Fruit fly (Drosophila melanogaster): Measurements from ENCODE around the gene CG7341.
A peak's percentile ranks its signal among the peaks of the same experiment; 100 is the strongest.

CG7341 gene

dm6 chr3L:18101421-18101996, 11.2 kb upstream of the CG7341 start (continued):
- TF ChIP-seq sens (GFP tag), result peak; percentile 86
- TF ChIP-seq unpg (GFP tag; optimal IDR thresholded peaks at IDR 0.05), result peak; percentile 29
- no peak for TF ChIP-seq MESR4 (GFP tag; optimal IDR thresholded peaks at IDR 0.05)
- TF ChIP-seq ttk (GFP tag; IDR thresholded peaks at IDR 0.05), result 0 out of 2 replicates have a peak, but pooled peaks have one; percentile 4
- no peak for TF ChIP-seq CG1647 (GFP tag; optimal IDR thresholded peaks at IDR 0.05)
- TF ChIP-seq pros (GFP tag; optimal IDR thresholded peaks at IDR 0.05), result peak; percentile 13
- TF ChIP-seq CG8388 (GFP tag; optimal IDR thresholded peaks at IDR 0.05), result peak; percentile 26
- peak; percentile 6 for TF ChIP-seq run (tag; optimal IDR thresholded peaks at IDR 0.05)
- TF ChIP-seq prd (optimal IDR thresholded peaks at IDR 0.05), result no peak
- 0 out of 3 replicates have a peak, but pooled peaks have one; percentile 35 for TF ChIP-seq prd (GFP tag; IDR thresholded peaks at IDR 0.05)
- peak; percentile 22 for TF ChIP-seq Ssrp (tag; optimal IDR thresholded peaks at IDR 0.05)
- 0 out of 3 replicates have a peak, but pooled peaks have one; percentile 40 for TF ChIP-seq ci (GFP tag; IDR thresholded peaks at IDR 0.05)
- peak; percentile 27 for TF ChIP-seq dmrt99B (tag; optimal IDR thresholded peaks at IDR 0.05)
- TF ChIP-seq gem (tag; optimal IDR thresholded peaks at IDR 0.05), result peak; percentile 45
- peak in 1 of 2 experiments; percentile 70 for TF ChIP-seq eve (GFP tag; optimal IDR thresholded peaks at IDR 0.05)
- 0 out of 2 replicates have a peak, but pooled peaks have one; percentile 12 for TF ChIP-seq CG11696 (GFP tag; IDR thresholded peaks at IDR 0.05)
- peak; percentile 15 for TF ChIP-seq CG17359 (tag; optimal IDR thresholded peaks at IDR 0.05)
- TF ChIP-seq MBD-R2 (GFP tag; IDR thresholded peaks at IDR 0.05), result no peak
- peak; percentile 34 for TF ChIP-seq oc (tag; optimal IDR thresholded peaks at IDR 0.05)
- TF ChIP-seq ewg (GFP tag; optimal IDR thresholded peaks at IDR 0.05), result peak; percentile 15
- TF ChIP-seq chinmo (GFP tag; IDR thresholded peaks at IDR 0.05; ENCODE audit: partially characterized antibody), result 0 out of 4 replicates have a peak, but pooled peaks have one; percentile 27

- TF ChIP-seq Hr51 (GFP tag; optimal IDR thresholded peaks at IDR 0.05) (peak in 1 of 2 experiments; percentile 27), grau (tag; optimal IDR thresholded peaks at IDR 0.05) (peak; percentile 49), slou (GFP tag; optimal IDR thresholded peaks at IDR 0.05) (no peak), dmrt99B (tag; optimal IDR thresholded peaks at IDR 0.05) (peak; percentile 50), tap (tag; optimal IDR thresholded peaks at IDR 0.05) (peak; percentile 37), CG14710 (tag; optimal IDR thresholded peaks at IDR 0.05) (peak; percentile 79), CG12391 (tag; optimal IDR thresholded peaks at IDR 0.05) (peak; percentile 56), kni (GFP tag; optimal IDR thresholded peaks at IDR 0.05) (peak; percentile 76), CG4360 (GFP tag; IDR thresholded peaks at IDR 0.05) (peak; percentile 32; the same call in 1 of the 2 replicates), CG1233 (GFP tag; optimal IDR thresholded peaks at IDR 0.05) (peak; percentile 9), bcd (GFP tag; optimal IDR thresholded peaks at IDR 0.05) (peak; percentile 4), CoRest (tag; optimal IDR thresholded peaks at IDR 0.05) (peak; percentile 59), CG4424 (GFP tag; optimal IDR thresholded peaks at IDR 0.05) (peak; percentile 25), cg (GFP tag; optimal IDR thresholded peaks at IDR 0.05) (peak; percentile 39), sna (GFP tag; IDR thresholded peaks at IDR 0.05; ENCODE audit: partially characterized antibody) (no peak), CG7556 (GFP tag; optimal IDR thresholded peaks at IDR 0.05) (peak; percentile 51), Drgx (GFP tag; IDR thresholded peaks at IDR 0.05) (no peak), ttk (GFP tag; IDR thresholded peaks at IDR 0.05) (no peak), CG33557 (GFP tag; optimal IDR thresholded peaks at IDR 0.05) (peak; percentile 30), gcm (GFP tag; optimal IDR thresholded peaks at IDR 0.05) (peak; percentile 38), CG8388 (GFP tag; optimal IDR thresholded peaks at IDR 0.05) (peak; percentile 72), row (GFP tag; IDR thresholded peaks at IDR 0.05) (peak; percentile 47), vfl (GFP tag; optimal IDR thresholded peaks at IDR 0.05) (no peak), unpg (GFP tag; optimal IDR thresholded peaks at IDR 0.05) (peak; percentile 47), Eip74EF (GFP tag; optimal IDR thresholded peaks at IDR 0.05) (peak in 1 of 2 experiments; percentile 9), az2 (GFP tag; optimal IDR thresholded peaks at IDR 0.05) (peak; percentile 1), HmgD (GFP tag; optimal IDR thresholded peaks at IDR 0.05) (no peak), CG4404 (GFP tag; IDR thresholded peaks at IDR 0.05) (no peak), CG12219 (GFP tag; optimal IDR thresholded peaks at IDR 0.05) (no peak), CG13775 (GFP tag; optimal IDR thresholded peaks at IDR 0.05) (no peak), CG2678 (tag; optimal IDR thresholded peaks at IDR 0.05) (peak; percentile 61)
Observed at dm6 chr3L:18102161-18102565, 10.6 kb upstream of the CG7341 start.

Measured in whole organism, embryonic.